Worm (Caenorhabditis elegans) whole organism, early embryonic: ENCODE results near the gene lin-13.

Experiments used
- aly-1 ChIP-seq: sonication (generic microtip); optimal IDR thresholded peaks from 2 replicates; lab custom pipeline; 2016; ENCODE audit warnings: missing genetic modification characterization, missing compliant biosample characterization
- flt-1 ChIP-seq: fragments of 200-800 bp; sonication (Bioruptor generic); IDR thresholded peaks from 2 replicates; pipeline ENCODE4 v1.3.6; 2022; ENCODE audit warnings: missing genetic modification characterization, missing compliant biosample characterization
- hnd-1 ChIP-seq: sonication (generic microtip); optimal IDR thresholded peaks from 2 replicates; lab custom pipeline; 2016; ENCODE audit warnings: missing genetic modification characterization, missing compliant biosample characterization

DNA sequence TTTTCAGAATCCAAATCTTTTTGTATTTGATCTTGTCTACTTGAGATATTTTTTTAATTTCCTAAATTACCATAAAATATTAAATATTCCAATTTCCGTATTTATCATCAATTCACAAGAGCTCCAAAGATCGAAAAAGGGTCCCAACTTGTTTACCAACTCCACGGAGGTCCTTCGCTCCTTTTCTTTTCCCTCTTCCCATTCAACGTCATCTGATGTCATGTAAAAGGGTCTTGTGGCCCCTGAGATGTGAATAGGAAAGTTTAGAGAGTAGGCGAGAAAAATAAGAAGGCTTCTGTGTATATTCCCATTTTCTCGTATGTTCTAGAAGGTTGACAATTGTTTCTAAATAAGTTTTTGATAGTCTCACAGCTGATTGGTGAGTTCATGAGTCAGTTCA is 13.7 kb upstream of the lin-13 start:
- no peak for TF ChIP-seq hnd-1
- no peak for TF ChIP-seq flt-1 (GFP tag; lab: Robert Waterston, UW)
- no peak for TF ChIP-seq aly-1 (tag; lab: Kevin White, UChicago)
